Fruit fly (Drosophila melanogaster) whole organism, prepupa: Measurements from ENCODE around the gene CG32037.

ENCODE experiments used
- Blimp-1 ChIP-seq: fragments of 200-800 bp; sonication (Bioruptor generic); optimal IDR thresholded peaks from 3 replicates; lab custom pipeline; 2017; ENCODE audit warnings: missing biosample characterization, missing genetic modification characterization, mild to moderate bottlenecking, moderate library complexity, missing genetic modification reagents
- CG10669 ChIP-seq: fragments of 200-800 bp; sonication (Bioruptor generic); optimal IDR thresholded peaks from 3 replicates; lab custom pipeline; 2018; ENCODE audit warnings: missing biosample characterization, mild to moderate bottlenecking, missing genetic modification characterization, moderate library complexity
- CG11294 ChIP-seq: fragments of 200-800 bp; sonication (Bioruptor generic); IDR thresholded peaks from 2 replicates; pipeline ENCODE4 v1.3.6; 2022; ENCODE audit warnings: missing biosample characterization, missing genetic modification characterization
- CG11762 ChIP-seq: fragments of 200-800 bp; sonication (Bioruptor generic); optimal IDR thresholded peaks from 3 replicates; lab custom pipeline; 2016; ENCODE audit warnings: missing biosample characterization, missing genetic modification characterization; ENCODE audit not compliant: insufficient read depth
- CG11902 ChIP-seq: fragments of 200-800 bp; sonication (Bioruptor generic); optimal IDR thresholded peaks from 3 replicates; lab custom pipeline; 2016; ENCODE audit warnings: missing biosample characterization, missing genetic modification characterization
- CG15336 ChIP-seq: fragments of 200-800 bp; sonication (Bioruptor generic); IDR thresholded peaks from 2 replicates; pipeline ENCODE4 v1.3.6; 2022; ENCODE audit warnings: missing biosample characterization, missing genetic modification characterization
- CG1621 ChIP-seq: fragments of 200-800 bp; sonication (Bioruptor generic); optimal IDR thresholded peaks from 3 replicates; lab custom pipeline; 2018; ENCODE audit warnings: missing biosample characterization, mild to moderate bottlenecking, missing genetic modification characterization
- CG16779 ChIP-seq: fragments of 200-800 bp; sonication (Bioruptor generic); optimal IDR thresholded peaks from 3 replicates; lab custom pipeline; 2017; ENCODE audit warnings: missing biosample characterization, mild to moderate bottlenecking, missing genetic modification characterization
- CG3032 ChIP-seq: fragments of 200-800 bp; optimal IDR thresholded peaks from 2 replicates; lab custom pipeline; 2019; ENCODE audit warnings: missing biosample characterization, mild to moderate bottlenecking, missing genetic modification characterization, moderate library complexity
- CG34406 ChIP-seq: fragments of 200-800 bp; sonication (Bioruptor generic); optimal IDR thresholded peaks from 3 replicates; lab custom pipeline; 2016; ENCODE audit warnings: missing biosample characterization, missing genetic modification characterization
- CG3919 ChIP-seq: fragments of 200-800 bp; sonication (Bioruptor generic); optimal IDR thresholded peaks from 3 replicates; lab custom pipeline; 2016; ENCODE audit warnings: missing biosample characterization, missing genetic modification characterization
- CG4318 ChIP-seq: fragments of 200-800 bp; sonication (Bioruptor generic); optimal IDR thresholded peaks from 3 replicates; lab custom pipeline; 2017; ENCODE audit warnings: missing biosample characterization, mild to moderate bottlenecking, missing genetic modification characterization
- CG6163 ChIP-seq: fragments of 200-800 bp; sonication (Bioruptor generic); IDR thresholded peaks from 3 replicates; pipeline ENCODE4 v1.3.6; 2022; ENCODE audit warnings: missing biosample characterization, missing genetic modification characterization
- CG6276 ChIP-seq: fragments of 200-800 bp; sonication (Bioruptor generic); optimal IDR thresholded peaks from 2 replicates; lab custom pipeline; 2017; ENCODE audit warnings: missing biosample characterization, mild to moderate bottlenecking, missing genetic modification characterization
- CG6792 ChIP-seq: fragments of 200-800 bp; sonication (Bioruptor generic); optimal IDR thresholded peaks from 3 replicates; lab custom pipeline; 2016; ENCODE audit warnings: missing biosample characterization, missing genetic modification characterization
- CG6808 ChIP-seq: fragments of 200-800 bp; sonication (Bioruptor generic); optimal IDR thresholded peaks from 3 replicates; lab custom pipeline; 2017; ENCODE audit warnings: missing biosample characterization, missing genetic modification characterization, mild to moderate bottlenecking, moderate library complexity, missing genetic modification reagents
- CG7368 ChIP-seq: fragments of 200-800 bp; sonication (Bioruptor generic); optimal IDR thresholded peaks from 3 replicates; lab custom pipeline; 2016; ENCODE audit warnings: missing biosample characterization, missing genetic modification characterization
- CG8119 ChIP-seq: fragments of 200-800 bp; sonication (Bioruptor generic); IDR thresholded peaks from 3 replicates; pipeline ENCODE4 v1.3.6; 2022; ENCODE audit warnings: missing biosample characterization, missing genetic modification characterization
- CG8632 ChIP-seq: fragments of 200-800 bp; sonication (Bioruptor generic); optimal IDR thresholded peaks from 3 replicates; lab custom pipeline; 2016; ENCODE audit warnings: missing biosample characterization, missing genetic modification characterization
- CG9139 ChIP-seq: fragments of 200-800 bp; sonication (Bioruptor generic); optimal IDR thresholded peaks from 3 replicates; lab custom pipeline; 2017; ENCODE audit warnings: missing biosample characterization, mild to moderate bottlenecking, missing genetic modification characterization
- Eip75B ChIP-seq: fragments of 200-800 bp; sonication (Bioruptor generic); optimal IDR thresholded peaks from 3 replicates; lab custom pipeline; 2016; ENCODE audit warnings: missing biosample characterization, missing genetic modification characterization
- Eip78C ChIP-seq: fragments of 200-800 bp; sonication (Bioruptor generic); peaks from one replicate; lab custom pipeline; 2016; ENCODE audit warnings: missing biosample characterization, missing genetic modification characterization
- Eip93F ChIP-seq: fragments of 200-800 bp; sonication (Bioruptor generic); optimal IDR thresholded peaks from 2 replicates; lab custom pipeline; 2016; ENCODE audit warnings: missing biosample characterization, mild to moderate bottlenecking, missing genetic modification characterization
- Ets96B ChIP-seq: fragments of 200-800 bp; optimal IDR thresholded peaks from 2 replicates; lab custom pipeline; 2019; ENCODE audit warnings: missing biosample characterization, mild to moderate bottlenecking, missing genetic modification characterization, moderate library complexity
- Gug ChIP-seq: fragments of 200-800 bp; sonication (Bioruptor generic); IDR thresholded peaks from 2 replicates; pipeline ENCODE4 v1.3.6; 2022; ENCODE audit warnings: missing biosample characterization, missing genetic modification characterization
- Hr38 ChIP-seq: sonication (Bioruptor generic); optimal IDR thresholded peaks from 2 replicates; lab custom pipeline; 2016; ENCODE audit warnings: missing biosample characterization, missing genetic modification characterization
- Met ChIP-seq: fragments of 200-800 bp; sonication (Bioruptor generic); optimal IDR thresholded peaks from 3 replicates; lab custom pipeline; 2016; ENCODE audit warnings: missing biosample characterization, missing genetic modification characterization
- Smox ChIP-seq: fragments of 200-800 bp; sonication (Bioruptor generic); optimal IDR thresholded peaks from 3 replicates; lab custom pipeline; 2016; ENCODE audit warnings: missing biosample characterization, missing genetic modification characterization
- Sox102F ChIP-seq: fragments of 200-800 bp; sonication (Bioruptor generic); optimal IDR thresholded peaks from 2 replicates; lab custom pipeline; 2016; ENCODE audit warnings: missing biosample characterization, mild to moderate bottlenecking, missing genetic modification characterization
- Sox14 ChIP-seq: fragments of 200-800 bp; sonication (Bioruptor generic); optimal IDR thresholded peaks from 3 replicates; lab custom pipeline; 2016; ENCODE audit warnings: missing biosample characterization, missing genetic modification characterization
- Sox15 ChIP-seq: fragments of 200-800 bp; sonication (Bioruptor generic); optimal IDR thresholded peaks from 3 replicates; lab custom pipeline; 2016; ENCODE audit warnings: missing biosample characterization, missing genetic modification characterization
- achi ChIP-seq: fragments of 200-800 bp; sonication (Bioruptor generic); optimal IDR thresholded peaks from 3 replicates; lab custom pipeline; 2016; ENCODE audit warnings: missing biosample characterization, missing genetic modification characterization
- acj6 ChIP-seq: fragments of 200-800 bp; sonication (Bioruptor generic); optimal IDR thresholded peaks from 3 replicates; lab custom pipeline; 2016; ENCODE audit warnings: missing biosample characterization, missing genetic modification characterization
- cyc ChIP-seq: fragments of 200-800 bp; sonication (Bioruptor generic); optimal IDR thresholded peaks from 3 replicates; lab custom pipeline; 2016; ENCODE audit warnings: missing biosample characterization, missing genetic modification characterization
- dsx ChIP-seq: fragments of 200-800 bp; optimal IDR thresholded peaks from 3 replicates; lab custom pipeline; 2019; ENCODE audit warnings: missing biosample characterization, mild to moderate bottlenecking, missing genetic modification characterization, moderate library complexity; ENCODE audit not compliant: poor library complexity, severe bottlenecking
- eg ChIP-seq: fragments of 200-800 bp; sonication (Bioruptor generic); IDR thresholded peaks from 3 replicates; pipeline ENCODE4 v1.3.6; 2022; ENCODE audit warnings: missing biosample characterization, missing genetic modification characterization
- esn ChIP-seq: fragments of 200-800 bp; sonication (Bioruptor generic); optimal IDR thresholded peaks from 2 replicates; lab custom pipeline; 2016; ENCODE audit warnings: missing biosample characterization, mild to moderate bottlenecking, missing genetic modification characterization, moderate library complexity
- fd59A ChIP-seq: fragments of 200-800 bp; sonication (Bioruptor generic); optimal IDR thresholded peaks from 2 replicates; lab custom pipeline; 2017; ENCODE audit warnings: missing biosample characterization, mild to moderate bottlenecking, missing genetic modification characterization, missing genetic modification reagents
- fd85E ChIP-seq: fragments of 200-800 bp; sonication (Bioruptor generic); optimal IDR thresholded peaks from 3 replicates; lab custom pipeline; 2016; ENCODE audit warnings: missing biosample characterization, missing genetic modification characterization
- lz ChIP-seq: fragments of 200-800 bp; sonication (Bioruptor generic); optimal IDR thresholded peaks from 3 replicates; lab custom pipeline; 2016; ENCODE audit warnings: missing biosample characterization, missing genetic modification characterization
- net ChIP-seq: fragments of 200-800 bp; sonication (Bioruptor generic); optimal IDR thresholded peaks from 3 replicates; lab custom pipeline; 2016; ENCODE audit warnings: missing biosample characterization, missing genetic modification characterization
- pdm3 ChIP-seq: fragments of 200-800 bp; sonication (Bioruptor generic); optimal IDR thresholded peaks from 3 replicates; lab custom pipeline; 2016; ENCODE audit warnings: missing biosample characterization, missing genetic modification characterization
- spab ChIP-seq: fragments of 200-800 bp; sonication (Bioruptor generic); optimal IDR thresholded peaks from 2 replicates; lab custom pipeline; 2017; ENCODE audit warnings: missing biosample characterization, mild to moderate bottlenecking, missing genetic modification characterization, missing genetic modification reagents
- svp ChIP-seq: fragments of 200-800 bp; sonication (Bioruptor generic); peaks from one replicate; lab custom pipeline; 2016; ENCODE audit warnings: missing biosample characterization, missing genetic modification characterization
- topi ChIP-seq: fragments of 200-800 bp; sonication (Bioruptor generic); optimal IDR thresholded peaks from 3 replicates; lab custom pipeline; 2016; ENCODE audit warnings: missing biosample characterization, missing genetic modification characterization
- vri ChIP-seq: fragments of 200-800 bp; sonication (Bioruptor generic); optimal IDR thresholded peaks from 3 replicates; lab custom pipeline; 2016; ENCODE audit warnings: missing biosample characterization, mild to moderate bottlenecking, missing genetic modification characterization

The CG32037 gene

dm6 chr3L:9511287-9512256 lies 19.6 kb upstream of the CG32037 start, which contains the start of gene RpS9 (continued):
- TF ChIP-seq net (GFP tag; lab: Kevin White, UChicago) (peak; percentile 19), CG34406 (GFP tag; lab: Kevin White, UChicago) (no peak), CG6163 (GFP tag; lab: Robert Waterston, UW) (no peak), achi (GFP tag; lab: Kevin White, UChicago) (no peak), Eip78C (GFP tag; lab: Kevin White, UChicago) (peak; percentile 75), spab (GFP tag; lab: Kevin White, UChicago) (no peak), Smox (peak; percentile 21)

- TF ChIP-seq pdm3: no peak
- peak; percentile 15 for TF ChIP-seq Sox14
- peak; percentile 18 for TF ChIP-seq CG3919 (GFP tag; lab: Kevin White, UChicago)
- no peak for TF ChIP-seq Eip75B (GFP tag; lab: Kevin White, UChicago)
- TF ChIP-seq esn (GFP tag; lab: Kevin White, UChicago): peak; percentile 2
- TF ChIP-seq fd85E: no peak
- TF ChIP-seq Blimp-1: no peak
- TF ChIP-seq dsx (GFP tag; lab: Kevin White, UChicago): peak; percentile 12
- no peak for TF ChIP-seq CG15336 (GFP tag; lab: Robert Waterston, UW)
- TF ChIP-seq cyc (GFP tag; lab: Kevin White, UChicago): peak; percentile 0
- no peak for TF ChIP-seq achi (GFP tag; lab: Kevin White, UChicago)
- TF ChIP-seq Ets96B (tag; lab: Kevin White, UChicago): no peak
- no peak for TF ChIP-seq Sox102F
- no peak for TF ChIP-seq Sox15 (GFP tag; lab: Kevin White, UChicago)
- no peak for TF ChIP-seq CG4318 (GFP tag; lab: Kevin White, UChicago)
- TF ChIP-seq eg (GFP tag; lab: Robert Waterston, UW): no peak
- TF ChIP-seq Eip93F (GFP tag; lab: Kevin White, UChicago): no peak
- TF ChIP-seq Met (GFP tag; lab: Kevin White, UChicago): peak; percentile 4
- TF ChIP-seq CG11294 (GFP tag; lab: Robert Waterston, UW): 0 out of 2 replicates have a peak, but pooled peaks have one; percentile 28
- TF ChIP-seq acj6 (GFP tag; lab: Kevin White, UChicago): no peak
- TF ChIP-seq vri: no peak
- peak; percentile 1 for TF ChIP-seq CG1621 (tag; lab: Kevin White, UChicago)
- TF ChIP-seq CG7368 (GFP tag; lab: Kevin White, UChicago): no peak
- TF ChIP-seq CG16779 (tag; lab: Kevin White, UChicago): peak; percentile 27
- peak; percentile 79 for TF ChIP-seq Eip78C (GFP tag; lab: Kevin White, UChicago)
- no peak for TF ChIP-seq spab (GFP tag; lab: Kevin White, UChicago)
- TF ChIP-seq svp (GFP tag; lab: Kevin White, UChicago): no peak
- peak; percentile 23 for TF ChIP-seq topi
- TF ChIP-seq lz (GFP tag; lab: Kevin White, UChicago): no peak
- no peak for TF ChIP-seq CG11762 (GFP tag; lab: Kevin White, UChicago)
- TF ChIP-seq Hr38 (GFP tag; lab: Kevin White, UChicago): no peak
- peak; percentile 59; the same call in 2 of the 3 replicates for TF ChIP-seq CG6163 (GFP tag; lab: Robert Waterston, UW)
- no peak for TF ChIP-seq CG8632 (GFP tag; lab: Kevin White, UChicago)
- peak; percentile 31 for TF ChIP-seq CG6808 (GFP tag; lab: Kevin White, UChicago)
- TF ChIP-seq CG34406 (GFP tag; lab: Kevin White, UChicago): no peak
- no peak for TF ChIP-seq CG11902 (GFP tag; lab: Kevin White, UChicago)
- TF ChIP-seq CG3032: no peak
- TF ChIP-seq CG8119 (GFP tag; lab: Robert Waterston, UW): no peak
- no peak for TF ChIP-seq CG6792 (GFP tag; lab: Kevin White, UChicago)
- TF ChIP-seq CG10669 (GFP tag; lab: Kevin White, UChicago): no peak
- TF ChIP-seq fd59A (GFP tag; lab: Kevin White, UChicago): no peak
- TF ChIP-seq Gug (GFP tag; lab: Robert Waterston, UW): no peak
- peak; percentile 14 for TF ChIP-seq CG9139
- TF ChIP-seq CG6276: peak; percentile 26
Observed at dm6 chr3L:9509037-9509830, 17.2 kb upstream of the CG32037 start, which contains the start of gene CG3408. Gene CG3408 (minus strand): TSS chr3L:9509583.
